Worm (Caenorhabditis elegans): Measurements from ENCODE around the gene pak-2.

The pak-2 gene

DNA sequence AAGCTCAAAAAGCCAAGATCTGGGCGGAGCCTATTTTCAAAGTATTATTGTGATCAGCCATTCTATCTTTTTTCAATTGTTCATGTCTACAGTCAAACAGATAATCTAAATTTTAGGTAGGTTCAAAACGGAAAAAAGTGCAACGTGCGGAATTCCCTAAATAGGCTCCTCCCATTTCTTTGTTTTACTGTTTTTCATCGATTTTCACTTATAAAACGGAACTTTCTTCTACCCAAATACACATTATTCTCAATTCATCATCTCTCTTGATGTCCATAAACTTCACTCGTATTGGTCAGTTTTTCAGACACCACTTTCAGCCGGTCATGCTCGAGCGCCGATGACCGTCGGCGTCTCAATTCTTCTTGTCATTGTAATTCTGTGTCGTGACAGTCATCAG lies 40.4 kb downstream of the pak-2 start, which contains the start of gene F53B7.7:
Gene F53B7.7 (plus strand): TSS at position 301 of the 400 bp plus-strand sequence.
- TF ChIP-seq unc-62 (GFP tag; optimal IDR thresholded peaks at IDR 0.05), result no peak

- no peak for TF ChIP-seq unc-62 (GFP tag; optimal IDR thresholded peaks at IDR 0.05)
These were observed 47.4 kb downstream of the pak-2 start, which contains the start of gene frpr-9 for ce11 chrV:10991789-10992188. TSS of gene frpr-9 (plus strand) at chrV:10992089.

All from whole organism, dauer.